Fruit fly (Drosophila melanogaster) whole organism, embryonic: ENCODE results near the gene mRpS25.
A peak's percentile ranks its signal among the peaks of the same experiment; 100 is the strongest.

Experiments
- Aef1 ChIP-seq: fragments of 200-800 bp; sonication (Bioruptor generic); IDR thresholded peaks from 3 replicates; pipeline ENCODE4 v1.3.6; 2022; ENCODE audit warnings: missing biosample characterization, missing genetic modification characterization
- B-H2 ChIP-seq: fragments of 200-800 bp; sonication (Bioruptor generic); optimal IDR thresholded peaks from 2 replicates; lab custom pipeline; 2018; ENCODE audit warnings: missing biosample characterization, mild to moderate bottlenecking, missing genetic modification characterization
- CG10462 ChIP-seq: fragments of 200-800 bp; sonication (Bioruptor generic); optimal IDR thresholded peaks from 2 replicates; lab custom pipeline; 2016; ENCODE audit warnings: missing biosample characterization, missing genetic modification characterization
- CG12104 ChIP-seq: fragments of 200-800 bp; sonication (Bioruptor generic); optimal IDR thresholded peaks from 3 replicates; lab custom pipeline; 2016; ENCODE audit warnings: missing biosample characterization, missing genetic modification characterization
- CG13894 ChIP-seq: fragments of 200-800 bp; sonication (Bioruptor generic); optimal IDR thresholded peaks from 3 replicates; lab custom pipeline; 2018; ENCODE audit warnings: missing biosample characterization, mild to moderate bottlenecking, missing genetic modification characterization, moderate library complexity
- CG14965 ChIP-seq: fragments of 200-800 bp; sonication (Bioruptor generic); optimal IDR thresholded peaks from 2 replicates; lab custom pipeline; 2016; ENCODE audit warnings: missing biosample characterization, missing genetic modification characterization, borderline replicate concordance
- CG15073 ChIP-seq: fragments of 200-800 bp; sonication (Bioruptor generic); optimal IDR thresholded peaks from 2 replicates; lab custom pipeline; 2016; ENCODE audit warnings: missing biosample characterization, missing genetic modification characterization
- CG1602 ChIP-seq: fragments of 200-800 bp; sonication (Bioruptor generic); optimal IDR thresholded peaks from 3 replicates; lab custom pipeline; 2016; ENCODE audit warnings: missing biosample characterization, missing genetic modification characterization
- CG1832 ChIP-seq: fragments of 200-800 bp; sonication (Bioruptor generic); optimal IDR thresholded peaks from 2 replicates; lab custom pipeline; 2017; ENCODE audit warnings: missing biosample characterization, mild to moderate bottlenecking, missing genetic modification characterization, inconsistent platforms
- CG2129 ChIP-seq: fragments of 200-800 bp; sonication (Bioruptor generic); IDR thresholded peaks from 2 replicates; pipeline ENCODE4 v1.3.6; 2022; ENCODE audit warnings: missing biosample characterization, missing genetic modification characterization; ENCODE audit not compliant: partially characterized antibody
- CG2202 ChIP-seq: fragments of 200-800 bp; sonication (Bioruptor generic); optimal IDR thresholded peaks from 2 replicates; lab custom pipeline; 2018; ENCODE audit warnings: missing biosample characterization, mild to moderate bottlenecking, missing genetic modification characterization
- CG2678 ChIP-seq: fragments of 200-800 bp; sonication (Bioruptor generic); optimal IDR thresholded peaks from 3 replicates; lab custom pipeline; 2019; ENCODE audit warnings: missing biosample characterization, mild to moderate bottlenecking, missing genetic modification characterization, moderate library complexity
- CG3065 ChIP-seq: fragments of 200-800 bp; sonication (Bioruptor generic); optimal IDR thresholded peaks from 2 replicates; lab custom pipeline; 2016; ENCODE audit warnings: missing biosample characterization, missing genetic modification characterization
- CG34376 ChIP-seq: fragments of 200-800 bp; sonication (Bioruptor generic); optimal IDR thresholded peaks from 2 replicates; lab custom pipeline; 2018; ENCODE audit warnings: missing biosample characterization, mild to moderate bottlenecking, missing genetic modification characterization
- CG43689 ChIP-seq: fragments of 200-800 bp; sonication (Bioruptor generic); IDR thresholded peaks from 2 replicates; pipeline ENCODE4 v1.3.6; 2022; ENCODE audit warnings: missing biosample characterization, missing genetic modification characterization
- CG4730 ChIP-seq: fragments of 200-800 bp; sonication (Bioruptor generic); IDR thresholded peaks from 2 replicates; pipeline ENCODE4 v1.3.6; 2022; ENCODE audit warnings: missing biosample characterization, missing genetic modification characterization
- CG5245 ChIP-seq: fragments of 200-800 bp; sonication (Bioruptor generic); optimal IDR thresholded peaks from 3 replicates; lab custom pipeline; 2016; ENCODE audit warnings: missing biosample characterization, missing genetic modification characterization
- CG6272 ChIP-seq: fragments of 200-800 bp; sonication (Bioruptor generic); IDR thresholded peaks from 2 replicates; pipeline ENCODE4 v1.3.6; 2022; ENCODE audit warnings: missing biosample characterization, missing genetic modification characterization
- CG6689 ChIP-seq: fragments of 200-800 bp; sonication (Bioruptor generic); IDR thresholded peaks from 2 replicates; pipeline ENCODE4 v1.3.6; 2022; ENCODE audit warnings: missing biosample characterization, missing genetic modification characterization
- CG7372 ChIP-seq: fragments of 200-800 bp; sonication (Bioruptor generic); IDR thresholded peaks from 2 replicates; pipeline ENCODE4 v1.3.6; 2022; ENCODE audit warnings: missing biosample characterization, missing genetic modification characterization
- CHES-1-like ChIP-seq: fragments of 200-800 bp; sonication (Bioruptor generic); optimal IDR thresholded peaks from 2 replicates; lab custom pipeline; 2016; ENCODE audit warnings: missing biosample characterization, missing genetic modification characterization
- CTCF ChIP-seq: fragments of 200-800 bp; sonication (Bioruptor generic); optimal IDR thresholded peaks from 2 replicates; lab custom pipeline; 2017; ENCODE audit warnings: missing biosample characterization, mild to moderate bottlenecking, missing genetic modification characterization, moderate library complexity
- CrebB ChIP-seq: fragments of 200-800 bp; sonication (Bioruptor generic); optimal IDR thresholded peaks from 3 replicates; lab custom pipeline; 2018; ENCODE audit warnings: missing biosample characterization, mild to moderate bottlenecking, missing genetic modification characterization
- Elba2 ChIP-seq: fragments of 200-800 bp; sonication (Bioruptor generic); optimal IDR thresholded peaks from 3 replicates; lab custom pipeline; 2016; ENCODE audit warnings: missing biosample characterization, missing genetic modification characterization
- Fer2 ChIP-seq: fragments of 200-800 bp; sonication (Bioruptor generic); optimal IDR thresholded peaks from 2 replicates; lab custom pipeline; 2018; ENCODE audit warnings: missing biosample characterization, mild to moderate bottlenecking, missing genetic modification characterization, moderate library complexity
- HmgZ ChIP-seq: fragments of 200-800 bp; sonication (Bioruptor generic); optimal IDR thresholded peaks from 2 replicates; lab custom pipeline; 2018; ENCODE audit warnings: missing biosample characterization, mild to moderate bottlenecking, missing genetic modification characterization
- Hr3 ChIP-seq: fragments of 200-800 bp; sonication (Bioruptor generic); optimal IDR thresholded peaks from 3 replicates; lab custom pipeline; 2016; ENCODE audit warnings: missing biosample characterization, missing genetic modification characterization
- Kr ChIP-seq: fragments of 200-800 bp; sonication (Bioruptor generic); optimal IDR thresholded peaks from 2 replicates; lab custom pipeline; 2017; ENCODE audit warnings: missing biosample characterization, mild to moderate bottlenecking, missing genetic modification characterization
- Lpt ChIP-seq: fragments of >200 bp; optimal IDR thresholded peaks from 2 replicates; lab custom pipeline; 2018; ENCODE audit warnings: missing biosample characterization, missing genetic modification characterization
- Mrtf ChIP-seq: fragments of 200-800 bp; sonication (Bioruptor generic); IDR thresholded peaks from 3 replicates; pipeline ENCODE4 v1.3.6; 2022; ENCODE audit warnings: missing biosample characterization, missing genetic modification characterization
- PHDP ChIP-seq: fragments of 200-800 bp; sonication (Bioruptor generic); optimal IDR thresholded peaks from 3 replicates; lab custom pipeline; 2018; ENCODE audit warnings: missing biosample characterization, mild to moderate bottlenecking, missing genetic modification characterization, moderate library complexity
- Pdp1 ChIP-seq, 2 experiments: fragments of 200-800 bp; sonication (Bioruptor generic); optimal IDR thresholded peaks; 3 replicates each; lab custom pipeline; 2016; ENCODE audit warnings: missing biosample characterization in 2 of 2, missing genetic modification characterization in 2 of 2, mild to moderate bottlenecking in 1 of 2, moderate library complexity in 1 of 2
- Rfx ChIP-seq: fragments of 200-800 bp; sonication (Bioruptor generic); IDR thresholded peaks from 2 replicates; pipeline ENCODE4 v1.3.6; 2022; ENCODE audit warnings: missing biosample characterization, missing genetic modification characterization
- Tbp ChIP-seq: fragments of >200 bp; optimal IDR thresholded peaks from 2 replicates; lab custom pipeline; 2018; ENCODE audit warnings: missing biosample characterization, missing genetic modification characterization
- ab ChIP-seq: fragments of 200-800 bp; sonication (Bioruptor generic); optimal IDR thresholded peaks from 2 replicates; lab custom pipeline; 2016; ENCODE audit warnings: missing biosample characterization, missing genetic modification characterization
- amos ChIP-seq: fragments of 200-800 bp; sonication (Bioruptor generic); IDR thresholded peaks from 2 replicates; pipeline ENCODE4 v1.3.6; 2022; ENCODE audit warnings: missing biosample characterization, missing genetic modification characterization; ENCODE audit not compliant: partially characterized antibody
- ap ChIP-seq: fragments of 200-800 bp; sonication (Bioruptor generic); IDR thresholded peaks from 2 replicates; pipeline ENCODE4 v1.3.6; 2022; ENCODE audit warnings: missing biosample characterization, missing genetic modification characterization
- br ChIP-seq: fragments of >200 bp; optimal IDR thresholded peaks from 2 replicates; lab custom pipeline; 2017
- cg ChIP-seq: fragments of 200-800 bp; sonication (Bioruptor generic); optimal IDR thresholded peaks from 3 replicates; lab custom pipeline; 2019; ENCODE audit warnings: missing biosample characterization, mild to moderate bottlenecking, missing genetic modification characterization, moderate library complexity
- cwo ChIP-seq: fragments of 200-800 bp; sonication (Bioruptor generic); optimal IDR thresholded peaks from 3 replicates; lab custom pipeline; 2017; ENCODE audit warnings: missing biosample characterization, missing genetic modification characterization, mild to moderate bottlenecking, moderate library complexity, missing genetic modification reagents
- grau ChIP-seq: fragments of 200-800 bp; optimal IDR thresholded peaks from 3 replicates; lab custom pipeline; 2019; ENCODE audit warnings: missing biosample characterization, mild to moderate bottlenecking, missing genetic modification characterization, moderate library complexity
- her ChIP-seq: fragments of 200-800 bp; sonication (Bioruptor generic); optimal IDR thresholded peaks from 2 replicates; lab custom pipeline; 2016; ENCODE audit warnings: missing biosample characterization, missing genetic modification characterization
- jigr1 ChIP-seq: fragments of 200-800 bp; sonication (Bioruptor generic); IDR thresholded peaks from 3 replicates; pipeline ENCODE4 v1.3.6; 2022; ENCODE audit warnings: missing biosample characterization, missing genetic modification characterization
- lilli ChIP-seq: fragments of 200-800 bp; sonication (Bioruptor generic); optimal IDR thresholded peaks from 3 replicates; lab custom pipeline; 2016; ENCODE audit warnings: missing biosample characterization, missing genetic modification characterization
- nmo ChIP-seq: fragments of 200-800 bp; sonication (Bioruptor generic); optimal IDR thresholded peaks from 2 replicates; lab custom pipeline; 2018; ENCODE audit warnings: missing biosample characterization, mild to moderate bottlenecking, missing genetic modification characterization, moderate library complexity
- phol ChIP-seq: fragments of 200-800 bp; sonication (Bioruptor generic); optimal IDR thresholded peaks from 3 replicates; lab custom pipeline; 2018; ENCODE audit warnings: missing biosample characterization, mild to moderate bottlenecking, missing genetic modification characterization, moderate library complexity
- ranshi ChIP-seq: fragments of 200-800 bp; sonication (Bioruptor generic); IDR thresholded peaks from 2 replicates; pipeline ENCODE4 v1.3.6; 2022; ENCODE audit warnings: missing biosample characterization, missing genetic modification characterization
- scrt ChIP-seq: fragments of 200-800 bp; sonication (Bioruptor generic); optimal IDR thresholded peaks from 2 replicates; lab custom pipeline; 2018; ENCODE audit warnings: missing biosample characterization, mild to moderate bottlenecking, missing genetic modification characterization, moderate library complexity
- sens ChIP-seq: fragments of 200-800 bp; sonication (Bioruptor generic); peaks from one replicate; lab custom pipeline; 2016; ENCODE audit warnings: missing biosample characterization, missing genetic modification characterization
- trem ChIP-seq: fragments of 200-800 bp; optimal IDR thresholded peaks from 3 replicates; lab custom pipeline; 2019; ENCODE audit warnings: missing biosample characterization, mild to moderate bottlenecking, missing genetic modification characterization, moderate library complexity

The mRpS25 gene

dm6 chrX:14582784-14583699 is at the start of gene mRpS25, which contains the start of gene nmdyn-D6 (continued):
- TF ChIP-seq grau (tag; lab: Kevin White, UChicago) (peak; percentile 27), jigr1 (GFP tag; lab: Robert Waterston, UW) (0 out of 3 replicates have a peak, but pooled peaks have one; percentile 22), Kr (no peak), Fer2 (tag; lab: Kevin White, UChicago) (peak; percentile 11), scrt (no peak), CG2129 (GFP tag; lab: Robert Waterston, UW) (no peak), CG15073 (no peak), CG2202 (tag; lab: Kevin White, UChicago) (no peak), CG6272 (no peak), CG3065 (GFP tag; lab: Kevin White, UChicago) (no peak), Rfx (peak; percentile 66), CG1832 (no peak), CG6689 (GFP tag; lab: Robert Waterston, UW) (peak; percentile 37; the same call in 1 of the 2 replicates), nmo (GFP tag; lab: Kevin White, UChicago) (peak; percentile 61), PHDP (tag; lab: Kevin White, UChicago) (no peak), CG1602 (peak; percentile 55), br (lab: Kevin White, UChicago) (no peak), CG14965 (GFP tag; lab: Kevin White, UChicago) (no peak), Hr3 (GFP tag; lab: Kevin White, UChicago) (peak; percentile 2), CG7372 (GFP tag; lab: Robert Waterston, UW) (no peak), phol (tag; lab: Kevin White, UChicago) (peak; percentile 56), CG2678 (tag; lab: Kevin White, UChicago) (peak; percentile 50), amos (GFP tag; lab: Robert Waterston, UW) (peak; percentile 63), CHES-1-like (GFP tag; lab: Kevin White, UChicago) (no peak), HmgZ (tag; lab: Kevin White, UChicago) (no peak), Aef1 (GFP tag; lab: Robert Waterston, UW) (peak; percentile 21; the same call in 1 of the 3 replicates), sens (GFP tag; lab: Kevin White, UChicago) (peak; percentile 71), CG10462 (GFP tag; lab: Kevin White, UChicago) (no peak), Elba2 (GFP tag; lab: Kevin White, UChicago) (no peak), CG5245 (GFP tag; lab: Kevin White, UChicago) (no peak), CrebB (tag; lab: Kevin White, UChicago) (no peak), her (GFP tag; lab: Kevin White, UChicago) (no peak), ap (GFP tag; lab: Robert Waterston, UW) (no peak), Mrtf (GFP tag; lab: Robert Waterston, UW) (peak; percentile 39; the same call in 1 of the 3 replicates), CTCF (no peak), lilli (GFP tag; lab: Kevin White, UChicago) (peak; percentile 18), ranshi (GFP tag; lab: Robert Waterston, UW) (peak; percentile 43; the same call in 1 of the 2 replicates), ab (GFP tag; lab: Kevin White, UChicago) (no peak), CG12104 (GFP tag; lab: Kevin White, UChicago) (peak; percentile 34), CG43689 (GFP tag; lab: Robert Waterston, UW) (no peak), cg (GFP tag; lab: Kevin White, UChicago) (no peak), Tbp (GFP tag; lab: Kevin White, UChicago) (no peak), trem (tag; lab: Kevin White, UChicago) (no peak), B-H2 (GFP tag; lab: Kevin White, UChicago) (no peak), cwo (GFP tag; lab: Kevin White, UChicago) (no peak), CG4730 (GFP tag; lab: Robert Waterston, UW) (0 out of 2 replicates have a peak, but pooled peaks have one; percentile 33), Lpt (GFP tag; lab: Kevin White, UChicago) (no peak), Pdp1 (GFP tag; optimal IDR thresholded peaks at IDR 0.05; lab: Kevin White, UChicago) (peak; percentile 14 to 98), CG34376 (GFP tag; lab: Kevin White, UChicago) (no peak), CG13894 (no peak)
